Fruit fly (Drosophila melanogaster): ENCODE data around the gene CG5056.
A peak's percentile ranks its signal among the peaks of the same experiment; 100 is the strongest.

Gene CG5056

DNA sequence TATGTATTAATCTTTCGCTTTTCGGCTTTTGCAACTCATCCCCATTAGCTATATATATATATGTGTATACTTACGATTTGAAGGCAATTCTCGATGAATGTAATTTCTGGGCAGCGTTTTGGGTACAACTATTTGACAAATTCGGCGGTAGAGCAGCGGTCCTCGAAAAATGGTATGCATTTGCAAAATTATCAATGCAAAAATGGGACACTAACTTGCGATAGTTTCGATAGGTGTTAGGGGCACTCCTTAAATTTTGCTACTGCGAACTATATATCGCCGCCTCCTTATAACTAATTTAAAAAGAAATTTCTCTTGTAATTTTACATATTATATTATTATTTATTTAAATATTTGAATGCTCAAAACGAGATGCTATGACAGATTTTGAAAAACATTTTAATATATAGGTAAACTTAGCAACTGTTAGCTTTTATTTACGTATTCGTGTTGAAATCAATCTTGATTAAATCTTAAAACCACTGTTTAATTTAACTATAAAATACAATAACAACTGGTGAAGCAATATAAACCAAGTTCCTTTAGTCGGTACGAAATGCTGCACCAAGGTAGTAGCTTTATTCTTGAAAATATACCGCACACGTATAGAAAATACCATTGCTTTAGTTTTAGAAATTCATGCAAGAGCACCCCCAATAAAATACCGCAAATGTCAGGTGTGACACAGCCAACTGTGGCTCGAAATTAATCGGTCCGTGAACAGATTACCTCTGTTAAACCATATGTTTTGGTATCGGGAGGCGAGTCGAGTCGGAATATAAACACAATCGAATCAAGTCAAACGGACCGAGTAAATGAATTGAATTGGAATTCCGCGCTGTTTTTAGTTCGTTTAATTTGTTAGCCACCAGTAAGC is 47.0 kb downstream of the CG5056 start, which contains the start of the genes CG5355 and Klp31E:
Gene CG5355 (minus strand): TSS at position 213 of the 877 bp plus-strand sequence.
Gene Klp31E (plus strand): TSS at position 767 of the 877 bp plus-strand sequence.
- TF ChIP-seq Eip93F (GFP tag; optimal IDR thresholded peaks at IDR 0.05) (peak; percentile 52), Gug (GFP tag; IDR thresholded peaks at IDR 0.05) (0 out of 2 replicates have a peak, but pooled peaks have one; percentile 41), CG11902 (GFP tag; optimal IDR thresholded peaks at IDR 0.05) (no peak), Eip78C (GFP tag) (peak; percentile 87), cyc (GFP tag; optimal IDR thresholded peaks at IDR 0.05) (peak; percentile 47), CG31627 (GFP tag; optimal IDR thresholded peaks at IDR 0.05) (peak; percentile 63), Blimp-1 (GFP tag; optimal IDR thresholded peaks at IDR 0.05) (peak; percentile 43), lz (GFP tag; optimal IDR thresholded peaks at IDR 0.05) (peak; percentile 59), Ets21C (GFP tag; optimal IDR thresholded peaks at IDR 0.05) (peak; percentile 39), Ets96B (tag; optimal IDR thresholded peaks at IDR 0.05) (peak; percentile 46), vri (GFP tag; optimal IDR thresholded peaks at IDR 0.05) (no peak), CG6792 (GFP tag; optimal IDR thresholded peaks at IDR 0.05) (peak; percentile 42), esn (GFP tag; optimal IDR thresholded peaks at IDR 0.05) (peak; percentile 54), CG8632 (GFP tag; optimal IDR thresholded peaks at IDR 0.05) (no peak), Hr39 (GFP tag; optimal IDR thresholded peaks at IDR 0.05) (peak; percentile 59), OdsH (GFP tag; optimal IDR thresholded peaks at IDR 0.05) (peak; percentile 69), CG6854 (GFP tag; optimal IDR thresholded peaks at IDR 0.05) (peak; percentile 16), CG11294 (GFP tag; IDR thresholded peaks at IDR 0.05) (no peak), Eip75B (GFP tag; optimal IDR thresholded peaks at IDR 0.05) (no peak), fkh (GFP tag; optimal IDR thresholded peaks at IDR 0.05) (no peak), CG10631 (GFP tag; optimal IDR thresholded peaks at IDR 0.05) (peak; percentile 78), CG8119 (GFP tag; IDR thresholded peaks at IDR 0.05) (no peak), acj6 (GFP tag; optimal IDR thresholded peaks at IDR 0.05) (peak; percentile 50), CG3032 (tag; optimal IDR thresholded peaks at IDR 0.05) (peak; percentile 79), Sox15 (GFP tag; optimal IDR thresholded peaks at IDR 0.05) (peak; percentile 65)
